Fruit fly (Drosophila melanogaster): Measurements from ENCODE around the gene CG2260.

Gene CG2260

dm6 chrX:8101479-8102198 lies 19.3 kb downstream of the CG2260 start, which contains the start of gene CG2258 (continued):
- TF ChIP-seq CG6791 (GFP tag; IDR thresholded peaks at IDR 0.05; ENCODE audit: partially characterized antibody) (no peak), MESR4 (GFP tag; optimal IDR thresholded peaks at IDR 0.05) (peak; percentile 9), CG4617 (GFP tag; optimal IDR thresholded peaks at IDR 0.05; ENCODE audit: borderline replicate concordance) (peak; percentile 33), CG2875 (GFP tag; optimal IDR thresholded peaks at IDR 0.05) (peak; percentile 84), Sox102F (GFP tag; optimal IDR thresholded peaks at IDR 0.05) (peak; percentile 94), CG31224 (GFP tag; IDR thresholded peaks at IDR 0.05) (peak; percentile 73), dpn (GFP tag; optimal IDR thresholded peaks at IDR 0.05) (peak; percentile 5 to 85), br (optimal IDR thresholded peaks at IDR 0.05) (no peak), Jarid2 (GFP tag; optimal IDR thresholded peaks at IDR 0.05) (peak; percentile 44), CG14441 (GFP tag; IDR thresholded peaks at IDR 0.05) (peak; percentile 88), BtbVII (GFP tag; optimal IDR thresholded peaks at IDR 0.05) (peak; percentile 83), CG18476 (GFP tag; optimal IDR thresholded peaks at IDR 0.05) (peak; percentile 70), CG16863 (GFP tag; optimal IDR thresholded peaks at IDR 0.05) (peak; percentile 73), Hr78 (GFP tag; optimal IDR thresholded peaks at IDR 0.05) (peak in 1 of 2 experiments; percentile 63), amos (GFP tag; IDR thresholded peaks at IDR 0.05; ENCODE audit: partially characterized antibody) (no peak; the same call in 1 of the 2 replicates), scrt (GFP tag; optimal IDR thresholded peaks at IDR 0.05) (peak; percentile 77), slou (GFP tag; optimal IDR thresholded peaks at IDR 0.05) (peak; percentile 52), CG4404 (GFP tag; IDR thresholded peaks at IDR 0.05) (peak; percentile 61), peb (GFP tag; IDR thresholded peaks at IDR 0.05) (peak; percentile 61), CG6765 (GFP tag; optimal IDR thresholded peaks at IDR 0.05) (peak; percentile 69), HLH54F (GFP tag; optimal IDR thresholded peaks at IDR 0.05) (peak; percentile 60), Dll (GFP tag; IDR thresholded peaks at IDR 0.05; ENCODE audit: partially characterized antibody) (no peak), Fer3 (tag; optimal IDR thresholded peaks at IDR 0.05) (peak; percentile 91), Gsc (GFP tag; IDR thresholded peaks at IDR 0.05) (peak; percentile 61), CG1792 (GFP tag; optimal IDR thresholded peaks at IDR 0.05) (peak; percentile 62), GATAe (GFP tag; conservative IDR thresholded peaks at IDR 0.05) (no peak), Ravus (GFP tag; IDR thresholded peaks at IDR 0.05) (peak; percentile 57), CG4820 (GFP tag; optimal IDR thresholded peaks at IDR 0.05) (peak; percentile 82), pfk (GFP tag; optimal IDR thresholded peaks at IDR 0.05) (no peak), CG18599 (GFP tag; optimal IDR thresholded peaks at IDR 0.05) (peak; percentile 86), CHES-1-like (GFP tag; optimal IDR thresholded peaks at IDR 0.05) (peak; percentile 71), jigr1 (GFP tag; IDR thresholded peaks at IDR 0.05) (peak; percentile 82), gfzf (GFP tag; optimal IDR thresholded peaks at IDR 0.05) (peak; percentile 8), pnt (GFP tag; optimal IDR thresholded peaks at IDR 0.05) (no peak), Bgb (GFP tag; IDR thresholded peaks at IDR 0.05; ENCODE audit: partially characterized antibody) (no peak; the same call in 1 of the 2 replicates), Mes4 (GFP tag; optimal IDR thresholded peaks at IDR 0.05) (no peak), CG14667 (GFP tag; IDR thresholded peaks at IDR 0.05) (peak; percentile 85), disco-r (GFP tag; optimal IDR thresholded peaks at IDR 0.05) (peak; percentile 56), Hr39 (optimal IDR thresholded peaks at IDR 0.05) (no peak), CG1647 (GFP tag; optimal IDR thresholded peaks at IDR 0.05) (peak; percentile 77), Fer2 (tag; optimal IDR thresholded peaks at IDR 0.05) (peak; percentile 76), Nf-YA (GFP tag; IDR thresholded peaks at IDR 0.05) (peak; percentile 66), usp (GFP tag; optimal IDR thresholded peaks at IDR 0.05) (no peak), CG3995 (GFP tag; optimal IDR thresholded peaks at IDR 0.05) (peak; percentile 38), ash1 (GFP tag; optimal IDR thresholded peaks at IDR 0.05) (no peak), E2f1 (GFP tag; IDR thresholded peaks at IDR 0.05) (peak; percentile 84), crol (GFP tag; IDR thresholded peaks at IDR 0.05) (peak; percentile 53), Ssrp (tag; optimal IDR thresholded peaks at IDR 0.05) (peak; percentile 20), hb (GFP tag; IDR thresholded peaks at IDR 0.05; ENCODE audit: partially characterized antibody) (no peak), CG4730 (GFP tag; IDR thresholded peaks at IDR 0.05) (peak; percentile 74)

Measured in whole organism, embryonic.